Fruit fly (Drosophila melanogaster): ENCODE measurements around the gene mRpL21.

The mRpL21 gene

DNA sequence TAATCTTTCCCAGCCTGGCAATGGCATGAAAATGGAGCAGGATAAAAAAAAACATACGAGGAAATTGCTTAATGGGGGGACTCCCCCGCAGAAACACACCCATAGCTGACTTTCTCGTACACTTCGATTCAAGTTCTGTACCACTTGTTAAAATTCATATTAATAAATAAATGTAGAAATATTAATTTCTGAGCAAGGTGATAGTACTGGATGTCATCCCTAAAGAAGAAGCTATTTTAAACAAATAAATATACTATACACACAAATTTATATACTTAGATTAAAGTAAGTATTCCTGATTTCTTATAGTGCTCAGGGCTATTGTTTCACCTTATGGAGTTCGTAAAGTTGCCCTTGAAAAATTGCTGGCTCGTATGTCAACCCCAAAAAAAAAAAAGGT lies 49.1 kb downstream of the mRpL21 start:
- no peak for TF ChIP-seq gl (tag; optimal IDR thresholded peaks at IDR 0.05)
- TF ChIP-seq Snoo (tag; optimal IDR thresholded peaks at IDR 0.05): no peak
- TF ChIP-seq CG8159 (tag; optimal IDR thresholded peaks at IDR 0.05): no peak
- no peak for TF ChIP-seq CG10348 (GFP tag; IDR thresholded peaks at IDR 0.05)
- no peak for TF ChIP-seq CG8301 (tag; optimal IDR thresholded peaks at IDR 0.05)
- no peak for TF ChIP-seq Ets98B (GFP tag; IDR thresholded peaks at IDR 0.05)
- TF ChIP-seq CG13204 (GFP tag; optimal IDR thresholded peaks at IDR 0.05): no peak
- no peak for TF ChIP-seq CG14655 (GFP tag; optimal IDR thresholded peaks at IDR 0.05)
- TF ChIP-seq D1 (tag; optimal IDR thresholded peaks at IDR 0.05): no peak
- no peak for TF ChIP-seq CG15710 (tag; optimal IDR thresholded peaks at IDR 0.05)
- no peak for TF ChIP-seq fd96Ca (GFP tag; IDR thresholded peaks at IDR 0.05)
- TF ChIP-seq Pif1B (GFP tag; optimal IDR thresholded peaks at IDR 0.05): no peak
- TF ChIP-seq CG32121 (GFP tag; IDR thresholded peaks at IDR 0.05): no peak
- no peak for TF ChIP-seq rn (GFP tag; IDR thresholded peaks at IDR 0.05)
- no peak for TF ChIP-seq CG34367 (tag; optimal IDR thresholded peaks at IDR 0.05)
- no peak for TF ChIP-seq CG17806 (tag; optimal IDR thresholded peaks at IDR 0.05)

DNA sequence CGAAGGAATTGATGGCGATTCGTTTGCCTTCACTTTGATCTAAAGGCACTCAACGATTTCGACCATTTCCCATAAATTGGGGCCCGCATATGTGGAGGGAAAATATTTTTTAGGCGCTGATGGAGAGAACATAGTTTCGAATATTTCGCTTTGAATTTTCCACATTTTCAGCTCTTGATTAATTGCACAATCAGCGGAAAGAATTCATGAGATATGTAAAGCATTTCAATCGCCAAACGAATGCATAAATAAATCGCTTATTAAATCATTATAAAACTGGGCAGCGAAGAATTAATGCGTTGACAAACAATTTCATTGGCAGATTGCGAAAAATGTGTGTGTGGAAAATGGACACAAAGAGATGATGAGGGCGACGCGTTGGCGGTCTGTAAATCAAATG lies 50.5 kb downstream of the mRpL21 start:
- no peak for TF ChIP-seq CG10348 (GFP tag; IDR thresholded peaks at IDR 0.05)
- TF ChIP-seq Pif1A (GFP tag; optimal IDR thresholded peaks at IDR 0.05): no peak
- TF ChIP-seq gl (tag; optimal IDR thresholded peaks at IDR 0.05): no peak
- no peak for TF ChIP-seq CG8159 (tag; optimal IDR thresholded peaks at IDR 0.05)
- TF ChIP-seq CG32121 (GFP tag; IDR thresholded peaks at IDR 0.05): no peak
- no peak for TF ChIP-seq Pif1B (GFP tag; optimal IDR thresholded peaks at IDR 0.05)
- no peak for TF ChIP-seq CG14655 (GFP tag; optimal IDR thresholded peaks at IDR 0.05)
- no peak for TF ChIP-seq CG9948 (tag; optimal IDR thresholded peaks at IDR 0.05)
- TF ChIP-seq fd96Ca (GFP tag; IDR thresholded peaks at IDR 0.05): no peak
- TF ChIP-seq CG17806 (tag; optimal IDR thresholded peaks at IDR 0.05): no peak
- TF ChIP-seq EcR (GFP tag; optimal IDR thresholded peaks at IDR 0.05): no peak
- TF ChIP-seq Ets98B (GFP tag; IDR thresholded peaks at IDR 0.05): no peak
- no peak for TF ChIP-seq CG34367 (tag; optimal IDR thresholded peaks at IDR 0.05)
- no peak for TF ChIP-seq CG4496 (GFP tag; IDR thresholded peaks at IDR 0.05)
- no peak for TF ChIP-seq CG13204 (GFP tag; optimal IDR thresholded peaks at IDR 0.05)
